Fruit fly (Drosophila melanogaster) whole organism: ENCODE data around the gene COX8.

Source experiments
- CG8478 ChIP-seq: fragments of >200 bp; optimal IDR thresholded peaks from 2 replicates; lab custom pipeline; 2018; ENCODE audit warnings: inconsistent platforms
- EcR ChIP-seq, 2 experiments: fragments of >200 bp; optimal IDR thresholded peaks; 2 replicates each; lab custom pipeline; 2017; ENCODE audit warnings: missing biosample characterization in 2 of 2, missing genetic modification characterization in 2 of 2, missing genetic modification reagents in 2 of 2
- usp ChIP-seq: fragments of >200 bp; optimal IDR thresholded peaks from 2 replicates; lab custom pipeline; 2017; ENCODE audit warnings: missing biosample characterization, missing genetic modification characterization, mixed read lengths

DNA sequence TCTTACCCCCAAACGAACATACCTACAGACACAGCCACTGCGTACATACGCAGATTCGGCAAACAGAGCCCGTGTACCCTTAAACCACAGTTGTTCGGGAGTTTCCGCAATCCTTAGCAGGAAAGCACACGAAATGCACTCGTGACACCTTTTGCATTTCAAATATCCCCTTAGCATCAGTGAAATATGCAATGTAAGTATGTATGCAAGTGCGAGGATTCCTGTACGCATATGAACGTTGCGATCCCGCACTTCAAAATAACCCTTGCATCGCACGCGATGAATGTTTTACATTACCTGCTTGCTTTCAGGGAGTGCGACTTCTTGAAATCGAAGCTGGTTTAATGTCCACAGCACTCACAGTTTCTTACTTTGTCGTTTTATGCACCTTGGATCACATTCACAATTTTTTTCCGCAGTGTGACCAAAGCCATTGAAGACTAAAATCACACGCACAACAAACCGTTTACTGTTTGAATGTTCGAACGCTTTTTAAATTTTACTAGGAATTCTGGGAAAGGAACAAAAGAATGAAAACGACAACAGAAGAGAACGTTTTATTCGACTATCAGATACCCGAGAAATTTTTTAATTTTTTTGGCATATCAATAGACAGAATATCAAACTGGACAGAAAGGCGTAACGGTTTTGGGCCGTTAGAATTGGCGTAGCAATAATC lies 5.8 kb downstream of the COX8 start, which contains the start of gene Mkrn1:
- TF ChIP-seq usp (GFP tag; lab: Kevin White, UChicago) (no peak), EcR (GFP tag; optimal IDR thresholded peaks at IDR 0.05; lab: Kevin White, UChicago) (no peak), CG8478 (lab: Kevin White, UChicago) (no peak)
